Worm (Caenorhabditis elegans): ENCODE measurements around the gene ptr-20.

The ptr-20 gene

DNA sequence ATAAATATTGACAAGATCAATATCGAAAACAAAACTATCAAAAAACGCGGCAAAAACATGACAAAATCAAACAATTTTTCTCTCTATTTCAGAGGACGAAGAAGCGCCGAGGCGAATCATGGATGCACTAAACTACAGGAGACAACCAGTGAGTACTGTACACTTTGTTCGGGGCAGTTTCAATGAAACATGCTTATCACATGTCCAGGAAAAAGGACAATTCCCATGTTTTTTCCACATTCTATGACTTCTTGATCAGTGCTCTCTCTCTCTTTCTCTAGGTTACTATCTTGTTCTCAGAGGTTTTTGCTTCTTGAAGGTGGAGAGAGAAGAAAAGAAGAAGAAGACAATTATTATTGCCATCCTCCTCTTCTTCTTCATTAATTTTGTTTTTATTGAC, 39.5 kb downstream of the ptr-20 start (continued):
- TF ChIP-seq lir-3 (tag; optimal IDR thresholded peaks at IDR 0.05) (no peak), aly-2 (tag; optimal IDR thresholded peaks at IDR 0.05) (no peak), unc-130 (GFP tag; optimal IDR thresholded peaks at IDR 0.05) (no peak), zfp-3 (GFP tag; conservative IDR thresholded peaks at IDR 0.05) (no peak), duxl-1 (tag; optimal IDR thresholded peaks at IDR 0.05; ENCODE audit: poor library complexity) (no peak), attf-4 (tag; optimal IDR thresholded peaks at IDR 0.05) (no peak), php-3 (GFP tag; IDR thresholded peaks at IDR 0.05) (no peak), lin-38 (GFP tag; IDR thresholded peaks at IDR 0.05) (no peak), nhr-41 (GFP tag; IDR thresholded peaks at IDR 0.05) (no peak), hif-1 (tag; optimal IDR thresholded peaks at IDR 0.05) (no peak), lin-13 (GFP tag; optimal IDR thresholded peaks at IDR 0.05) (no peak), Y48G9A.11 (GFP tag; IDR thresholded peaks at IDR 0.05) (no peak), ceh-44 (GFP tag; IDR thresholded peaks at IDR 0.05) (no peak), cey-2 (tag; optimal IDR thresholded peaks at IDR 0.05; ENCODE audit: borderline replicate concordance, insufficient read depth) (no peak), lsy-2 (tag; optimal IDR thresholded peaks at IDR 0.05) (peak in 1 of 2 experiments; percentile 1), ctbp-1 (GFP tag; IDR thresholded peaks at IDR 0.05) (no peak), lim-7 (GFP tag; IDR thresholded peaks at IDR 0.05) (no peak), nhr-102 (tag; optimal IDR thresholded peaks at IDR 0.05) (peak; percentile 7), daf-16 (GFP tag; optimal IDR thresholded peaks at IDR 0.05) (no peak), daf-16 (tag; optimal IDR thresholded peaks at IDR 0.05) (peak; percentile 74), pqm-1 (tag; optimal IDR thresholded peaks at IDR 0.05) (no peak), nhr-77 (tag; optimal IDR thresholded peaks at IDR 0.05) (peak; percentile 65), ceh-82 (tag; optimal IDR thresholded peaks at IDR 0.05) (no peak), ZK546.5 (tag; optimal IDR thresholded peaks at IDR 0.05) (no peak), mes-2 (tag; optimal IDR thresholded peaks at IDR 0.05; ENCODE audit: poor library complexity, severe bottlenecking) (peak; percentile 29), ceh-32 (tag; optimal IDR thresholded peaks at IDR 0.05; ENCODE audit: poor library complexity) (no peak), nhr-48 (tag; optimal IDR thresholded peaks at IDR 0.05) (no peak), lin-29 (GFP tag; IDR thresholded peaks at IDR 0.05) (no peak), mdt-29 (GFP tag; IDR thresholded peaks at IDR 0.05) (no peak), set-16 (GFP tag; IDR thresholded peaks at IDR 0.05) (no peak), D1046.2 (GFP tag; IDR thresholded peaks at IDR 0.05) (no peak), nhr-76 (tag; optimal IDR thresholded peaks at IDR 0.05) (no peak), tag-97 (GFP tag; IDR thresholded peaks at IDR 0.05) (no peak), vab-7 (GFP tag; IDR thresholded peaks at IDR 0.05) (no peak), lin-15B (tag; optimal IDR thresholded peaks at IDR 0.05) (no peak), nhr-28 (tag; optimal IDR thresholded peaks at IDR 0.05) (peak; percentile 59), F10B5.3 (tag; optimal IDR thresholded peaks at IDR 0.05) (no peak), gei-8 (GFP tag; optimal IDR thresholded peaks at IDR 0.05) (no peak), madf-5 (GFP tag; IDR thresholded peaks at IDR 0.05) (no peak), F26F4.8 (GFP tag; conservative IDR thresholded peaks at IDR 0.05) (no peak), tra-1 (GFP tag; IDR thresholded peaks at IDR 0.05) (no peak), mdl-1 (tag; optimal IDR thresholded peaks at IDR 0.05) (peak in 1 of 2 experiments; percentile 26), spr-3 (GFP tag; optimal IDR thresholded peaks at IDR 0.05) (no peak), egl-43 (GFP tag; IDR thresholded peaks at IDR 0.05) (no peak), aha-1 (tag) (no peak), dmd-6 (GFP tag; IDR thresholded peaks at IDR 0.05) (peak; percentile 71), dmd-9 (GFP tag; IDR thresholded peaks at IDR 0.05) (no peak), sdz-12 (GFP tag; optimal IDR thresholded peaks at IDR 0.05) (no peak), hlh-30 (tag; optimal IDR thresholded peaks at IDR 0.05; ENCODE audit: insufficient read depth) (peak; percentile 31), ztf-11 (tag; optimal IDR thresholded peaks at IDR 0.05) (no peak)

Data from whole organism, L4 larva.